Fruit fly (Drosophila melanogaster) whole organism, embryonic: ENCODE results near the gene CG16749.

Experiments
- Asciz ChIP-seq: fragments of 200-800 bp; sonication (Bioruptor generic); optimal IDR thresholded peaks from 2 replicates; lab custom pipeline; 2017; ENCODE audit warnings: missing biosample characterization, mild to moderate bottlenecking, missing genetic modification characterization, missing genetic modification reagents
- Atf6 ChIP-seq: fragments of 200-800 bp; sonication (Bioruptor generic); IDR thresholded peaks from 2 replicates; pipeline ENCODE4 v1.3.6; 2022; ENCODE audit warnings: missing biosample characterization, missing genetic modification characterization
- Bteb2 ChIP-seq: fragments of 200-800 bp; sonication (Bioruptor generic); optimal IDR thresholded peaks from 2 replicates; lab custom pipeline; 2016; ENCODE audit warnings: missing biosample characterization, missing genetic modification characterization
- CG10267 ChIP-seq: fragments of 200-800 bp; sonication (Bioruptor generic); optimal IDR thresholded peaks from 2 replicates; lab custom pipeline; 2018; ENCODE audit warnings: missing biosample characterization, mild to moderate bottlenecking, missing genetic modification characterization, moderate library complexity
- CG11504 ChIP-seq: fragments of 200-800 bp; sonication (Bioruptor generic); optimal IDR thresholded peaks from 3 replicates; lab custom pipeline; 2019; ENCODE audit warnings: missing biosample characterization, mild to moderate bottlenecking, missing genetic modification characterization, moderate library complexity
- CG14014 ChIP-seq: fragments of 200-800 bp; sonication (Bioruptor generic); IDR thresholded peaks from 2 replicates; pipeline ENCODE4 v1.3.6; 2022; ENCODE audit warnings: missing biosample characterization, missing genetic modification characterization
- CG1529 ChIP-seq: fragments of 200-800 bp; sonication (Bioruptor generic); optimal IDR thresholded peaks from 3 replicates; lab custom pipeline; 2018; ENCODE audit warnings: missing biosample characterization, missing genetic modification characterization
- CG18619 ChIP-seq: fragments of 200-800 bp; sonication (Bioruptor generic); optimal IDR thresholded peaks from 3 replicates; lab custom pipeline; 2017; ENCODE audit warnings: missing biosample characterization, mild to moderate bottlenecking, missing genetic modification characterization
- CG31224 ChIP-seq: fragments of 200-800 bp; sonication (Bioruptor generic); IDR thresholded peaks from 2 replicates; pipeline ENCODE4 v1.3.6; 2022; ENCODE audit warnings: missing biosample characterization, missing genetic modification characterization
- CG3726 ChIP-seq: fragments of 200-800 bp; sonication (Bioruptor generic); IDR thresholded peaks from 3 replicates; pipeline ENCODE4, ENCODE4 v1.3.6; 2022; ENCODE audit warnings: missing biosample characterization, missing genetic modification characterization
- CG42726 ChIP-seq: fragments of 200-800 bp; sonication (Bioruptor generic); IDR thresholded peaks from 2 replicates; pipeline ENCODE4 v1.3.6; 2022; ENCODE audit warnings: missing biosample characterization, missing genetic modification characterization; ENCODE audit not compliant: partially characterized antibody
- CG4707 ChIP-seq: fragments of 200-800 bp; sonication (Bioruptor generic); optimal IDR thresholded peaks from 2 replicates; lab custom pipeline; 2018; ENCODE audit warnings: missing biosample characterization, mild to moderate bottlenecking, missing genetic modification characterization, moderate library complexity
- CG7556 ChIP-seq: fragments of 200-800 bp; sonication (Bioruptor generic); optimal IDR thresholded peaks from 2 replicates; lab custom pipeline; 2017; ENCODE audit warnings: missing biosample characterization, mild to moderate bottlenecking, missing genetic modification characterization
- CG9932 ChIP-seq: fragments of 200-800 bp; sonication (Bioruptor generic); IDR thresholded peaks from 2 replicates; pipeline ENCODE4 v1.3.6; 2022; ENCODE audit warnings: missing biosample characterization, missing genetic modification characterization
- D19B ChIP-seq: fragments of 200-800 bp; sonication (Bioruptor generic); optimal IDR thresholded peaks from 2 replicates; lab custom pipeline; 2017; ENCODE audit warnings: missing biosample characterization, mild to moderate bottlenecking, missing genetic modification characterization
- Dad ChIP-seq: fragments of 200-800 bp; sonication (Bioruptor generic); optimal IDR thresholded peaks from 3 replicates; lab custom pipeline; 2016; ENCODE audit warnings: missing biosample characterization, missing genetic modification characterization
- Dbx ChIP-seq: fragments of 200-800 bp; sonication (Bioruptor generic); IDR thresholded peaks from 3 replicates; pipeline ENCODE4 v1.3.6; 2022; ENCODE audit warnings: missing biosample characterization, missing genetic modification characterization
- Deaf1 ChIP-seq: fragments of 200-800 bp; optimal IDR thresholded peaks from 3 replicates; lab custom pipeline; 2019; ENCODE audit warnings: missing biosample characterization, mild to moderate bottlenecking, missing genetic modification characterization, moderate library complexity
- Dip2 ChIP-seq: fragments of 200-800 bp; sonication (Bioruptor generic); IDR thresholded peaks from 2 replicates; pipeline ENCODE4 v1.3.6; 2022; ENCODE audit warnings: missing biosample characterization, missing genetic modification characterization
- Dll ChIP-seq: fragments of 200-800 bp; sonication (Bioruptor generic); IDR thresholded peaks from 4 replicates; pipeline ENCODE4 v1.3.6; 2022; ENCODE audit warnings: missing biosample characterization, missing genetic modification characterization; ENCODE audit not compliant: partially characterized antibody
- Eip74EF ChIP-seq, 2 experiments: fragments of 200-800 bp in 1 of 2; fragments of >200 bp in 1 of 2; sonication (Bioruptor generic) in 1 of 2; optimal IDR thresholded peaks; 2 replicates each; lab custom pipeline; 2017 to 2019; ENCODE audit warnings: missing biosample characterization in 2 of 2, missing genetic modification characterization in 2 of 2, mild to moderate bottlenecking in 1 of 2, moderate library complexity in 1 of 2
- Fer1 ChIP-seq: fragments of 200-800 bp; sonication (Bioruptor generic); optimal IDR thresholded peaks from 2 replicates; lab custom pipeline; 2017; ENCODE audit warnings: missing biosample characterization, mild to moderate bottlenecking, missing genetic modification characterization
- Gsc ChIP-seq: fragments of 200-800 bp; sonication (Bioruptor generic); IDR thresholded peaks from 2 replicates; pipeline ENCODE4 v1.3.6; 2022; ENCODE audit warnings: missing biosample characterization, missing genetic modification characterization
- Gug ChIP-seq: fragments of 200-800 bp; sonication (Bioruptor generic); IDR thresholded peaks from 4 replicates; pipeline ENCODE4 v1.3.6; 2022; ENCODE audit warnings: missing biosample characterization, missing genetic modification characterization
- Jarid2 ChIP-seq: fragments of 200-800 bp; sonication (Bioruptor generic); optimal IDR thresholded peaks from 3 replicates; lab custom pipeline; 2017; ENCODE audit warnings: mild to moderate bottlenecking, missing biosample characterization, missing genetic modification reagents, missing genetic modification characterization
- Med ChIP-seq: fragments of 200-800 bp; sonication (Bioruptor generic); peaks from one replicate; lab custom pipeline; 2016; ENCODE audit warnings: missing biosample characterization, missing genetic modification characterization, mild to moderate bottlenecking, inconsistent platforms, moderate library complexity
- Sox102F ChIP-seq: fragments of 200-800 bp; sonication (Bioruptor generic); optimal IDR thresholded peaks from 2 replicates; lab custom pipeline; 2018; ENCODE audit warnings: missing biosample characterization, mild to moderate bottlenecking, missing genetic modification characterization, moderate library complexity
- YL-1 ChIP-seq: fragments of 200-800 bp; sonication (Bioruptor generic); optimal IDR thresholded peaks from 3 replicates; lab custom pipeline; 2017; ENCODE audit warnings: missing biosample characterization, mild to moderate bottlenecking, missing genetic modification characterization
- al ChIP-seq: fragments of 200-800 bp; sonication (Bioruptor generic); IDR thresholded peaks from 2 replicates; pipeline ENCODE4 v1.3.6; 2022; ENCODE audit warnings: missing biosample characterization, missing genetic modification characterization
- az2 ChIP-seq: fragments of 200-800 bp; sonication (Bioruptor generic); optimal IDR thresholded peaks from 3 replicates; lab custom pipeline; 2016; ENCODE audit warnings: missing biosample characterization, missing genetic modification characterization
- chif ChIP-seq, 2 experiments: fragments of 200-800 bp; sonication (Bioruptor generic); optimal IDR thresholded peaks; 3 replicates each; lab custom pipeline; 2016; ENCODE audit warnings: missing biosample characterization in 2 of 2, missing genetic modification characterization in 2 of 2
- ci ChIP-seq: fragments of 200-800 bp; sonication (Bioruptor generic); IDR thresholded peaks from 3 replicates; pipeline ENCODE4 v1.3.6; 2022; ENCODE audit warnings: missing biosample characterization, missing genetic modification characterization
- exex ChIP-seq: fragments of 200-800 bp; sonication (Bioruptor generic); optimal IDR thresholded peaks from 4 replicates; lab custom pipeline; 2018; ENCODE audit warnings: missing biosample characterization, mild to moderate bottlenecking, missing genetic modification characterization, moderate library complexity
- fu2 ChIP-seq: fragments of 200-800 bp; sonication (Bioruptor generic); optimal IDR thresholded peaks from 2 replicates; lab custom pipeline; 2016; ENCODE audit warnings: missing biosample characterization, missing genetic modification characterization
- gce ChIP-seq: fragments of 200-800 bp; sonication (Bioruptor generic); IDR thresholded peaks from 3 replicates; pipeline ENCODE4 v1.3.6; 2022; ENCODE audit warnings: missing biosample characterization, missing genetic modification characterization
- ham ChIP-seq: fragments of 200-800 bp; sonication (Bioruptor generic); IDR thresholded peaks from 2 replicates; pipeline ENCODE4 v1.3.6; 2022; ENCODE audit warnings: missing biosample characterization, missing genetic modification characterization
- jumu ChIP-seq: fragments of 200-800 bp; sonication (Bioruptor generic); optimal IDR thresholded peaks from 3 replicates; lab custom pipeline; 2016; ENCODE audit warnings: missing biosample characterization, missing genetic modification characterization
- klu ChIP-seq: fragments of 200-800 bp; sonication (Bioruptor generic); IDR thresholded peaks from 2 replicates; pipeline ENCODE4 v1.3.6; 2022; ENCODE audit warnings: missing biosample characterization, missing genetic modification characterization
- nmo ChIP-seq: fragments of 200-800 bp; sonication (Bioruptor generic); optimal IDR thresholded peaks from 2 replicates; lab custom pipeline; 2018; ENCODE audit warnings: missing biosample characterization, mild to moderate bottlenecking, missing genetic modification characterization, moderate library complexity
- odd ChIP-seq: fragments of 200-800 bp; sonication (Bioruptor generic); optimal IDR thresholded peaks from 2 replicates; lab custom pipeline; 2017; ENCODE audit warnings: missing biosample characterization, mild to moderate bottlenecking, missing genetic modification characterization
- onecut ChIP-seq: fragments of 200-800 bp; sonication (Bioruptor generic); IDR thresholded peaks from 2 replicates; pipeline ENCODE4 v1.3.6; 2022; ENCODE audit warnings: missing biosample characterization, missing genetic modification characterization
- pb ChIP-seq: fragments of 200-800 bp; sonication (Bioruptor generic); optimal IDR thresholded peaks from 3 replicates; lab custom pipeline; 2016; ENCODE audit warnings: missing biosample characterization, missing genetic modification characterization
- pfk ChIP-seq: fragments of 200-800 bp; sonication (Bioruptor generic); optimal IDR thresholded peaks from 2 replicates; lab custom pipeline; 2018; ENCODE audit warnings: missing biosample characterization, mild to moderate bottlenecking, missing genetic modification characterization, moderate library complexity
- pzg ChIP-seq: fragments of 200-800 bp; sonication (Bioruptor generic); optimal IDR thresholded peaks from 3 replicates; lab custom pipeline; 2018; ENCODE audit warnings: missing biosample characterization, mild to moderate bottlenecking, missing genetic modification characterization, moderate library complexity
- sim ChIP-seq: fragments of 200-800 bp; sonication (Bioruptor generic); IDR thresholded peaks from 2 replicates; pipeline ENCODE4 v1.3.6; 2022; ENCODE audit warnings: missing biosample characterization, missing genetic modification characterization
- sob ChIP-seq: fragments of 200-800 bp; sonication (Bioruptor generic); IDR thresholded peaks from 2 replicates; pipeline ENCODE4 v1.3.6; 2022; ENCODE audit warnings: missing biosample characterization, missing genetic modification characterization
- stwl ChIP-seq: fragments of 200-800 bp; sonication (Bioruptor generic); optimal IDR thresholded peaks from 3 replicates; lab custom pipeline; 2018; ENCODE audit warnings: missing biosample characterization, mild to moderate bottlenecking, missing genetic modification characterization, moderate library complexity
- trem ChIP-seq: fragments of 200-800 bp; optimal IDR thresholded peaks from 3 replicates; lab custom pipeline; 2019; ENCODE audit warnings: missing biosample characterization, mild to moderate bottlenecking, missing genetic modification characterization, moderate library complexity

Gene CG16749

DNA sequence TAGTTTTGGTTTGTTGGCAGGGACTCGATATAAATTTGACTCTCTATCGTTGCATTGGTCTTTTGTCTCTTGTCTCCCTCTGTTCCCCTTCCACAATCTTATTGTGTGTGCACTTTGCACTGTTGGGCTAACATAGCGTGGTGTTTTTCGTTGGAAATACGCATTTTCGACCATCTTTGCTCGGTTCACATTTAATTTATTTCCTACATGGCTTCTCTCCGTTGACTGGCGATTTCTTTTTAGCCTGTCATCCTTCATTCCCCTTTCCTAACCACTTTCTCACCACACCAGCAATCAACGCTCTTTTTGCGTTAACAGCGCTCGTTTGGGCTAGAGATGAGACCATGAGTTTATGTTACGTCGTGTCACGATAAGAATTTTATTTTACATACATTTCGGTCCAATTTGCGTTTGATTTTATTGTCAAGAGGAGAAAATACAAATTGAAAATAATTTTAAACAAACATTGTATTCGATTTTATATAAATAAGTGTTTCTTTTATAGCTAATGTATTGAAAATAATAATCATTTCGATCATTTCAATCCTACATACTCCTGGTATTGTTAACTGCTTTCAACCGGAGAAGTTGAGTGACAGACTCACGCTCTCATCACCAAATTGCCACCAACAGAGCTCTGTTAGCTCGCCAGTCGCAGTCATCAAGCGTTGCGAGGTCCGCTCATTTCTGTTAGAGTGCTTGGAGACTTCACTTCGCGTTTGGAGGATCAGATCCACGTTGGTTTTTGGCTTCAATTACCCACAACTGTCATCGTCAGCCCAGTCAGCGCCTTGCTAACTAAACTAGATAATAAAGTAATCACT, 9.7 kb upstream of the CG16749 start (continued):
- TF ChIP-seq Med (GFP tag; lab: Kevin White, UChicago) (peak; percentile 93), Asciz (GFP tag; lab: Kevin White, UChicago) (peak; percentile 55), Dip2 (no peak), CG14014 (GFP tag; lab: Robert Waterston, UW) (peak; percentile 75), CG42726 (GFP tag; lab: Robert Waterston, UW) (peak; percentile 63; the same call in 1 of the 2 replicates), CG3726 (GFP tag; lab: Robert Waterston, UW) (no peak), az2 (GFP tag; lab: Kevin White, UChicago) (peak; percentile 60), stwl (tag; lab: Kevin White, UChicago) (no peak), pzg (GFP tag; lab: Kevin White, UChicago) (peak; percentile 27), Gug (GFP tag; lab: Robert Waterston, UW) (peak; percentile 38; the same call in 1 of the 4 replicates), Bteb2 (peak; percentile 64), Gsc (no peak), Atf6 (GFP tag; lab: Robert Waterston, UW) (peak; percentile 86), Eip74EF (GFP tag; optimal IDR thresholded peaks at IDR 0.05; lab: Kevin White, UChicago) (peak in 1 of 2 experiments; percentile 43), exex (tag; lab: Kevin White, UChicago) (peak; percentile 70), Dad (GFP tag; lab: Kevin White, UChicago) (peak; percentile 51), sob (GFP tag; lab: Robert Waterston, UW) (peak; percentile 78), CG31224 (GFP tag; lab: Robert Waterston, UW) (peak; percentile 55), al (GFP tag; lab: Robert Waterston, UW) (peak; percentile 29; the same call in 1 of the 2 replicates), CG9932 (peak; percentile 85), fu2 (GFP tag; lab: Kevin White, UChicago) (peak; percentile 7), Dll (GFP tag; lab: Robert Waterston, UW) (peak; percentile 97), chif (GFP tag; optimal IDR thresholded peaks at IDR 0.05; lab: Kevin White, UChicago) (peak; percentile 15 to 63), CG10267 (tag; lab: Kevin White, UChicago) (peak; percentile 74), sim (GFP tag; lab: Robert Waterston, UW) (peak; percentile 33; the same call in 1 of the 2 replicates), klu (GFP tag; lab: Robert Waterston, UW) (peak; percentile 69; the same call in 1 of the 2 replicates), onecut (GFP tag; lab: Robert Waterston, UW) (peak; percentile 69), CG4707 (no peak), nmo (GFP tag; lab: Kevin White, UChicago) (peak; percentile 76), YL-1 (no peak), Dbx (GFP tag; lab: Robert Waterston, UW) (peak; percentile 71), D19B (GFP tag; lab: Kevin White, UChicago) (peak; percentile 51), Sox102F (GFP tag; lab: Kevin White, UChicago) (peak; percentile 64), Deaf1 (tag; lab: Kevin White, UChicago) (peak; percentile 68), CG7556 (GFP tag; lab: Kevin White, UChicago) (peak; percentile 88), CG1529 (GFP tag; lab: Kevin White, UChicago) (peak; percentile 70), ci (GFP tag; lab: Robert Waterston, UW) (peak; percentile 68), CG11504 (tag; lab: Kevin White, UChicago) (peak; percentile 84), trem (tag; lab: Kevin White, UChicago) (peak; percentile 76), ham (GFP tag; lab: Robert Waterston, UW) (no peak; the same call in 1 of the 2 replicates), jumu (GFP tag; lab: Kevin White, UChicago) (peak; percentile 57), Jarid2 (GFP tag; lab: Kevin White, UChicago) (peak; percentile 85), pb (peak; percentile 29), Fer1 (GFP tag; lab: Kevin White, UChicago) (peak; percentile 91), odd (GFP tag; lab: Kevin White, UChicago) (peak; percentile 78), CG18619 (GFP tag; lab: Kevin White, UChicago) (peak; percentile 76), pfk (peak; percentile 41), gce (no peak; the same call in 2 of the 3 replicates)
